Fruit fly (Drosophila melanogaster) whole organism, prepupa: ENCODE results near the gene CG31465.

Source experiments
- CG11294 ChIP-seq: fragments of 200-800 bp; sonication (Bioruptor generic); IDR thresholded peaks from 2 replicates; pipeline ENCODE4 v1.3.6; 2022; ENCODE audit warnings: missing biosample characterization, missing genetic modification characterization
- CG16779 ChIP-seq: fragments of 200-800 bp; sonication (Bioruptor generic); optimal IDR thresholded peaks from 3 replicates; lab custom pipeline; 2017; ENCODE audit warnings: missing biosample characterization, mild to moderate bottlenecking, missing genetic modification characterization
- CG31627 ChIP-seq: fragments of 200-800 bp; sonication (Bioruptor generic); optimal IDR thresholded peaks from 3 replicates; lab custom pipeline; 2016; ENCODE audit warnings: missing biosample characterization, missing genetic modification characterization
- CG3919 ChIP-seq: fragments of 200-800 bp; sonication (Bioruptor generic); optimal IDR thresholded peaks from 3 replicates; lab custom pipeline; 2016; ENCODE audit warnings: missing biosample characterization, missing genetic modification characterization
- CG6163 ChIP-seq: fragments of 200-800 bp; sonication (Bioruptor generic); IDR thresholded peaks from 3 replicates; pipeline ENCODE4 v1.3.6; 2022; ENCODE audit warnings: missing biosample characterization, missing genetic modification characterization
- Eip93F ChIP-seq: fragments of 200-800 bp; sonication (Bioruptor generic); optimal IDR thresholded peaks from 2 replicates; lab custom pipeline; 2016; ENCODE audit warnings: missing biosample characterization, mild to moderate bottlenecking, missing genetic modification characterization
- Lpt ChIP-seq: fragments of 200-800 bp; sonication (Bioruptor generic); optimal IDR thresholded peaks from 3 replicates; lab custom pipeline; 2016; ENCODE audit warnings: missing biosample characterization, missing genetic modification characterization
- Sox102F ChIP-seq: fragments of 200-800 bp; sonication (Bioruptor generic); optimal IDR thresholded peaks from 2 replicates; lab custom pipeline; 2016; ENCODE audit warnings: missing biosample characterization, mild to moderate bottlenecking, missing genetic modification characterization
- dsx ChIP-seq: fragments of 200-800 bp; optimal IDR thresholded peaks from 3 replicates; lab custom pipeline; 2019; ENCODE audit warnings: missing biosample characterization, mild to moderate bottlenecking, missing genetic modification characterization, moderate library complexity; ENCODE audit not compliant: poor library complexity, severe bottlenecking
- fd59A ChIP-seq: fragments of 200-800 bp; sonication (Bioruptor generic); optimal IDR thresholded peaks from 2 replicates; lab custom pipeline; 2017; ENCODE audit warnings: missing biosample characterization, mild to moderate bottlenecking, missing genetic modification characterization, missing genetic modification reagents
- lz ChIP-seq: fragments of 200-800 bp; sonication (Bioruptor generic); optimal IDR thresholded peaks from 3 replicates; lab custom pipeline; 2016; ENCODE audit warnings: missing biosample characterization, missing genetic modification characterization

DNA sequence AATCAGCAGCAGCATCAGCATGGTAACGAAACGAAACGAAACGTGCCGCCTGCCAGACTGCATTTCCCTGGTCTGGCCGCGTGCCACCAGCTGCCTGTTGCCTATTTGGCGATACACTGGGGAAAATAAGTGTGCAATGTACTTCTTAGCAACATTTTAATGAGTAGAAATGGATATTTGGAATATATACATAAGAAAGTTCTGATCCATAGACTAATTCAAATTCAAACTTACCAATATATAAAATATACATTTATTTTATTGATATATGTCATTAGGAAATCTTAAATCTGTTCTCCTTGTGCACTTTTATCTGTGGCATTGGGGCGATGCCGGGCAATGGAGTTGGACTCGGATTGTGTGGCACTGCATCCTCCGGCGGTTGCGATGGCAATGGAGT, 13.3 kb downstream of the CG31465 start:
- TF ChIP-seq Lpt (GFP tag; lab: Kevin White, UChicago) (peak; percentile 86), CG31627 (GFP tag; lab: Kevin White, UChicago) (no peak), CG6163 (GFP tag; lab: Robert Waterston, UW) (peak; percentile 88), Sox102F (GFP tag; lab: Kevin White, UChicago) (no peak), CG3919 (peak; percentile 81), lz (GFP tag; lab: Kevin White, UChicago) (peak; percentile 22), CG16779 (tag; lab: Kevin White, UChicago) (peak; percentile 70), fd59A (GFP tag; lab: Kevin White, UChicago) (peak; percentile 73), dsx (GFP tag; lab: Kevin White, UChicago) (peak; percentile 86), Eip93F (GFP tag; lab: Kevin White, UChicago) (no peak), CG11294 (GFP tag; lab: Robert Waterston, UW) (peak; percentile 65)
